Worm (Caenorhabditis elegans) whole organism, mixed stage, embryonic: ENCODE data around the gene elpc-2.
A peak's percentile ranks its signal among the peaks of the same experiment; 100 is the strongest.

Source experiments
- M03D4.4 ChIP-seq: sonication (generic microtip); optimal IDR thresholded peaks from 2 replicates; lab custom pipeline; 2017; ENCODE audit warnings: mild to moderate bottlenecking, missing genetic modification characterization, missing compliant biosample characterization
- bed-3 ChIP-seq: fragments of 200-800 bp; sonication (Bioruptor generic); optimal IDR thresholded peaks from 3 replicates; lab custom pipeline; 2018; ENCODE audit warnings: mild to moderate bottlenecking, missing genetic modification characterization, moderate library complexity, missing compliant biosample characterization
- ceh-39 ChIP-seq: fragments of 150-350 bp; optimal IDR thresholded peaks from 2 replicates; lab custom pipeline; 2014; ENCODE audit warnings: missing biosample characterization, missing genetic modification characterization
- ceh-43 ChIP-seq: fragments of 200-800 bp; sonication (Bioruptor generic); optimal IDR thresholded peaks from 2 replicates; lab custom pipeline; 2018; ENCODE audit warnings: mild to moderate bottlenecking, missing genetic modification characterization, moderate library complexity, missing compliant biosample characterization
- ceh-83 ChIP-seq: fragments of 200-800 bp; sonication (Bioruptor generic); optimal IDR thresholded peaks from 2 replicates; lab custom pipeline; 2018; ENCODE audit warnings: mild to moderate bottlenecking, missing genetic modification characterization, missing compliant biosample characterization
- ces-1 ChIP-seq: fragments of 150-350 bp; optimal IDR thresholded peaks from 2 replicates; lab custom pipeline; 2014; ENCODE audit warnings: missing biosample characterization, missing genetic modification reagents, missing genetic modification characterization
- drap-1 ChIP-seq: fragments of 200-800 bp; sonication (Bioruptor generic); optimal IDR thresholded peaks from 3 replicates; lab custom pipeline; 2018; ENCODE audit warnings: mild to moderate bottlenecking, missing genetic modification characterization, missing compliant biosample characterization
- elt-1 ChIP-seq: sonication (generic microtip); optimal IDR thresholded peaks from 2 replicates; lab custom pipeline; 2017; ENCODE audit warnings: missing genetic modification characterization, mild to moderate bottlenecking, missing compliant biosample characterization, antibody characterized with exemption, moderate library complexity, borderline replicate concordance; ENCODE audit not compliant: insufficient read depth
- elt-3 ChIP-seq: fragments of 150-350 bp; optimal IDR thresholded peaks from 2 replicates; lab custom pipeline; 2014; ENCODE audit warnings: missing biosample characterization, missing genetic modification characterization
- flh-1 ChIP-seq: fragments of 200-800 bp; sonication (Bioruptor generic); optimal IDR thresholded peaks from 2 replicates; lab custom pipeline; 2018; ENCODE audit warnings: mild to moderate bottlenecking, missing genetic modification characterization, moderate library complexity, missing compliant biosample characterization
- ham-2 ChIP-seq: fragments of 200-800 bp; sonication (Bioruptor generic); optimal IDR thresholded peaks from 2 replicates; lab custom pipeline; 2018; ENCODE audit warnings: mild to moderate bottlenecking, missing genetic modification characterization, missing compliant biosample characterization
- lin-13 ChIP-seq: fragments of 150-350 bp; optimal IDR thresholded peaks from 2 replicates; lab custom pipeline; 2014; ENCODE audit warnings: missing biosample characterization, missing genetic modification characterization
- lin-32 ChIP-seq: fragments of 200-800 bp; sonication (Bioruptor generic); optimal IDR thresholded peaks from 2 replicates; lab custom pipeline; 2018; ENCODE audit warnings: mild to moderate bottlenecking, missing genetic modification characterization, missing compliant biosample characterization
- lsy-2 ChIP-seq: fragments of 150-350 bp; optimal IDR thresholded peaks from 2 replicates; lab custom pipeline; 2014; ENCODE audit warnings: missing biosample characterization, missing genetic modification characterization
- mab-5 ChIP-seq: fragments of 150-350 bp; optimal IDR thresholded peaks from 2 replicates; lab custom pipeline; 2014; ENCODE audit warnings: missing biosample characterization, missing genetic modification characterization
- mls-2 ChIP-seq: sonication (generic microtip); optimal IDR thresholded peaks from 2 replicates; lab custom pipeline; 2016; ENCODE audit warnings: mild to moderate bottlenecking, missing genetic modification characterization, moderate library complexity, missing compliant biosample characterization
- nhr-12 ChIP-seq: fragments of 150-350 bp; optimal IDR thresholded peaks from 2 replicates; lab custom pipeline; 2014; ENCODE audit warnings: missing biosample characterization, missing genetic modification characterization
- nhr-2 ChIP-seq: fragments of 150-350 bp; optimal IDR thresholded peaks from 2 replicates; lab custom pipeline; 2014; ENCODE audit warnings: missing biosample characterization, missing genetic modification characterization
- nhr-237 ChIP-seq: fragments of 150-350 bp; optimal IDR thresholded peaks from 2 replicates; lab custom pipeline; 2014; ENCODE audit warnings: missing biosample characterization, missing genetic modification characterization
- nhr-28 ChIP-seq: fragments of 150-350 bp; optimal IDR thresholded peaks from 2 replicates; lab custom pipeline; 2014; ENCODE audit warnings: missing biosample characterization, missing genetic modification characterization
- nhr-76 ChIP-seq: sonication (generic microtip); optimal IDR thresholded peaks from 2 replicates; lab custom pipeline; 2017; ENCODE audit warnings: missing biosample characterization, missing genetic modification characterization
- pha-4 ChIP-seq: fragments of 150-350 bp; optimal IDR thresholded peaks from 2 replicates; lab custom pipeline; 2018; ENCODE audit warnings: missing biosample characterization, missing genetic modification reagents, missing genetic modification characterization
- sem-2 ChIP-seq: fragments of 200-800 bp; sonication (Bioruptor generic); optimal IDR thresholded peaks from 2 replicates; lab custom pipeline; 2018; ENCODE audit warnings: mild to moderate bottlenecking, missing genetic modification characterization, missing compliant biosample characterization
- snpc-4 ChIP-seq: fragments of 150-350 bp; optimal IDR thresholded peaks from 2 replicates; lab custom pipeline; 2014; ENCODE audit warnings: missing biosample characterization, missing genetic modification characterization
- sptf-1 ChIP-seq: sonication (generic microtip); optimal IDR thresholded peaks from 2 replicates; lab custom pipeline; 2017; ENCODE audit warnings: mild to moderate bottlenecking, missing genetic modification characterization, moderate library complexity, missing compliant biosample characterization
- tbx-8 ChIP-seq: fragments of 200-800 bp; sonication (Bioruptor generic); optimal IDR thresholded peaks from 2 replicates; lab custom pipeline; 2018; ENCODE audit warnings: mild to moderate bottlenecking, missing genetic modification characterization, moderate library complexity, missing compliant biosample characterization
- unc-120 ChIP-seq: sonication (generic microtip); optimal IDR thresholded peaks from 2 replicates; lab custom pipeline; 2017; ENCODE audit warnings: missing genetic modification characterization, missing compliant biosample characterization; ENCODE audit not compliant: poor library complexity, severe bottlenecking
- unc-62 ChIP-seq: fragments of 150-350 bp; optimal IDR thresholded peaks from 2 replicates; lab custom pipeline; 2014; ENCODE audit warnings: missing biosample characterization, missing genetic modification reagents, missing genetic modification characterization
- zip-8 ChIP-seq: fragments of 150-350 bp; optimal IDR thresholded peaks from 2 replicates; lab custom pipeline; 2014; ENCODE audit warnings: missing biosample characterization, missing genetic modification characterization
- ztf-11 ChIP-seq: fragments of 150-350 bp; optimal IDR thresholded peaks from 2 replicates; lab custom pipeline; 2014; ENCODE audit warnings: missing biosample characterization, missing genetic modification characterization

The elpc-2 gene

ce11 chrIII:12697591-12697990, 24.1 kb downstream of the elpc-2 start:
- TF ChIP-seq ceh-43 (no peak), ztf-11 (tag; lab: Kevin White, UChicago) (no peak), elt-1 (tag; lab: Kevin White, UChicago) (no peak), elt-3 (tag; lab: Kevin White, UChicago) (no peak), mab-5 (no peak), nhr-12 (no peak), drap-1 (GFP tag; lab: Kevin White, UChicago) (no peak), sptf-1 (tag; lab: Kevin White, UChicago) (no peak), mls-2 (tag; lab: Kevin White, UChicago) (no peak), ces-1 (GFP tag; lab: Kevin White, UChicago) (no peak), nhr-28 (tag; lab: Kevin White, UChicago) (no peak)

DNA sequence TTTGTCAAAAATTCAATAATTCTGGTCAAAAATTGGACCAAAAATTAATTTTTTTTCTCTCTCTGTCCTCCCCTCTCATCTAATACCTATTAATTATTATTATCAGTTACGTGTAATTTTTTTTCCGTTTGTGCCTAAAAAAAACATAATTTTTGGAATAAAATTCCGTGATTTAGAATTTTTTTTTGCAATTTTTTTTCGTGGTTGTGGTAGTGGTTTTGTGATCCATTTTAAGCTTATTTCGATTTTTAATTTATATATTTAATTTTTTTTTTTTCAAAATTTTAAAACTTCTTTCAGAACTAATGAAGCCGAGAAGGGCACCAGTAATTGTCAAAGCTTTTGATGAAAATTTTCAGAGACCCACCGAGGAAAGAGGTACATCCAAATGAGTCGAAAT, 25.7 kb downstream of the elpc-2 start, which contains the start of gene sas-1:
Gene sas-1 (plus strand): TSS at position 301 of the 400 bp plus-strand sequence.
- TF ChIP-seq nhr-2 (tag; lab: Kevin White, UChicago) (no peak), ceh-83 (no peak), ztf-11 (tag; lab: Kevin White, UChicago) (no peak), sem-2 (GFP tag; lab: Kevin White, UChicago) (no peak), ceh-43 (no peak), drap-1 (GFP tag; lab: Kevin White, UChicago) (no peak), ceh-39 (no peak), sptf-1 (tag; lab: Kevin White, UChicago) (no peak), elt-3 (tag; lab: Kevin White, UChicago) (no peak), flh-1 (no peak)

DNA sequence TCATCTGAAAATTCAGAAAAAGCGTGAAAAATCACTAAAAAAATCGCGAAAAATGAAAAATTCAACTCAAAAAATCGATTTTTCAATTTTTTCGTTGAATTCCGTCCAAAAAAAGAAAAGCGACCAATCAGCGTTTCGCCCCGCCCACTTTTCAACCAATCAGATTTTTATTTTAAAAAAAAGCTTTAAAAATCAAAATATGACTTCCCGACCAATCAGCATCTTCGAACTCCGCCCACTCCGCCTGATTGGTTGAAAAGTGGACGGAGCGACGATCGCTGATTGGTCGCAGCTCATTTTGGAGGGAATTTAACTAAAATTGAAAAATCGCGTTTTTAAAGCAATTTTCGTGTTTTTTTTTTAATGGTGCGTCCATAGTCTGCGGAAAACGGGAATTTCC, 28.9 kb downstream of the elpc-2 start:
- no peak for TF ChIP-seq M03D4.4 (tag; lab: Kevin White, UChicago)

- no peak for TF ChIP-seq tbx-8 (GFP tag; lab: Kevin White, UChicago)
- TF ChIP-seq pha-4 (tag; lab: Kevin White, UChicago), result no peak
- no peak for TF ChIP-seq sem-2 (GFP tag; lab: Kevin White, UChicago)
- no peak for TF ChIP-seq elt-1 (tag; lab: Kevin White, UChicago)
- TF ChIP-seq ces-1 (GFP tag; lab: Kevin White, UChicago), result no peak
- TF ChIP-seq lin-32, result no peak
- TF ChIP-seq nhr-76 (tag; lab: Kevin White, UChicago), result no peak
- no peak for TF ChIP-seq drap-1 (GFP tag; lab: Kevin White, UChicago)
- TF ChIP-seq nhr-28 (tag; lab: Kevin White, UChicago), result no peak
- TF ChIP-seq M03D4.4 (tag; lab: Kevin White, UChicago), result no peak
- TF ChIP-seq zip-8 (tag; lab: Kevin White, UChicago), result no peak
- no peak for TF ChIP-seq ceh-39
- no peak for TF ChIP-seq mab-5
- no peak for TF ChIP-seq unc-120 (tag; lab: Kevin White, UChicago)
Measured at ce11 chrIII:12703237-12703636, 29.8 kb downstream of the elpc-2 start.

ce11 chrIII:12711217-12711616, 37.7 kb downstream of the elpc-2 start, which contains the start of gene hut-1:
TSS of gene hut-1 (plus strand) at chrIII:12711560.
- TF ChIP-seq ceh-83, result no peak
- TF ChIP-seq flh-1, result no peak
- TF ChIP-seq pha-4 (tag; lab: Kevin White, UChicago), result peak; percentile 46
- peak; percentile 66 for TF ChIP-seq lin-13
- TF ChIP-seq ces-1 (GFP tag; lab: Kevin White, UChicago), result peak; percentile 84
- TF ChIP-seq nhr-237 (tag; lab: Kevin White, UChicago), result peak; percentile 14
- peak; percentile 25 for TF ChIP-seq lsy-2 (tag; lab: Kevin White, UChicago)

DNA sequence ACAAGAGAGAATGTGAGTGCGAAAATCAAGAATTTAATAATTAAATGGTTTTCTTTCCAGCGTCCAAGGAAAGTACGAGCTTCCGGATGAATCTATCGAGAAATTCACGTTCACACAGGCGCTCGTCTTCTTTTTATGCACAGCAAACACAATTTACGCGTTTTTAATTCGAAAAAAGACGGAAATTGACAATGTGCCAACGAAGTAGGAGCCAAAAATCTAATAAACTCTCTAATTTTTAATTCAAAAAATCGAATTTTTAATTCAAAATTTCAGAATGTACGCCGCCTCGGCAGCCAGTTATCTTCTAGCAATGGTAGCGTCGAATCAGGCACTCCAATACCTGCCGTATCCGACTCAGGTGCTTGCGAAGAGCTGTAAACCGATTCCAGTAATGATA, 38.2 kb downstream of the elpc-2 start:
- TF ChIP-seq ceh-43 (no peak), lsy-2 (tag; lab: Kevin White, UChicago) (no peak), bed-3 (GFP tag; lab: Kevin White, UChicago) (no peak), unc-62 (GFP tag; lab: Kevin White, UChicago) (no peak), M03D4.4 (tag; lab: Kevin White, UChicago) (no peak), ham-2 (no peak), zip-8 (tag; lab: Kevin White, UChicago) (no peak), snpc-4 (tag; lab: Kevin White, UChicago) (no peak), nhr-2 (tag; lab: Kevin White, UChicago) (no peak), mab-5 (no peak), pha-4 (tag; lab: Kevin White, UChicago) (no peak), tbx-8 (GFP tag; lab: Kevin White, UChicago) (no peak), ceh-39 (no peak), ces-1 (GFP tag; lab: Kevin White, UChicago) (no peak)
- TF ChIP-seq, all 35 proteins: peak for 0
